Fruit fly (Drosophila melanogaster) whole organism, embryonic: ENCODE measurements around the gene Bicra.

Experiments used
- Abd-B ChIP-seq: fragments of 200-800 bp; sonication (Bioruptor generic); optimal IDR thresholded peaks from 2 replicates; lab custom pipeline; 2018; ENCODE audit warnings: missing biosample characterization, mild to moderate bottlenecking, missing genetic modification characterization, moderate library complexity
- CG10267 ChIP-seq: fragments of 200-800 bp; sonication (Bioruptor generic); optimal IDR thresholded peaks from 2 replicates; lab custom pipeline; 2018; ENCODE audit warnings: missing biosample characterization, mild to moderate bottlenecking, missing genetic modification characterization, moderate library complexity
- CG10543 ChIP-seq: fragments of 200-800 bp; sonication (Bioruptor generic); optimal IDR thresholded peaks from 3 replicates; lab custom pipeline; 2017; ENCODE audit warnings: missing biosample characterization, mild to moderate bottlenecking, missing genetic modification characterization, moderate library complexity
- CG10979 ChIP-seq: fragments of 200-800 bp; sonication (Bioruptor generic); optimal IDR thresholded peaks from 2 replicates; lab custom pipeline; 2018; ENCODE audit warnings: missing biosample characterization, mild to moderate bottlenecking, missing genetic modification characterization, moderate library complexity
- CG12236 ChIP-seq: fragments of 200-800 bp; sonication (Bioruptor generic); optimal IDR thresholded peaks from 2 replicates; lab custom pipeline; 2016; ENCODE audit warnings: missing biosample characterization, missing genetic modification characterization
- CG14441 ChIP-seq: fragments of 200-800 bp; sonication (Bioruptor generic); IDR thresholded peaks from 2 replicates; pipeline ENCODE4 v1.3.6; 2022; ENCODE audit warnings: missing biosample characterization, missing genetic modification characterization
- CG14710 ChIP-seq: fragments of 200-800 bp; sonication (Bioruptor generic); optimal IDR thresholded peaks from 3 replicates; lab custom pipeline; 2019; ENCODE audit warnings: missing biosample characterization, mild to moderate bottlenecking, missing genetic modification characterization, moderate library complexity
- CG16813 ChIP-seq: fragments of 200-800 bp; sonication (Bioruptor generic); IDR thresholded peaks from 3 replicates; pipeline ENCODE4 v1.3.6; 2022; ENCODE audit warnings: missing biosample characterization, missing genetic modification characterization; ENCODE audit not compliant: partially characterized antibody
- CG1832 ChIP-seq: fragments of 200-800 bp; sonication (Bioruptor generic); optimal IDR thresholded peaks from 2 replicates; lab custom pipeline; 2017; ENCODE audit warnings: missing biosample characterization, mild to moderate bottlenecking, missing genetic modification characterization, inconsistent platforms
- CG18764 ChIP-seq: fragments of 200-800 bp; sonication (Bioruptor generic); optimal IDR thresholded peaks from 3 replicates; lab custom pipeline; 2016; ENCODE audit warnings: missing biosample characterization, missing genetic modification characterization
- CG2199 ChIP-seq: fragments of 200-800 bp; sonication (Bioruptor generic); IDR thresholded peaks from 3 replicates; pipeline ENCODE4 v1.3.6; 2022; ENCODE audit warnings: missing biosample characterization, missing genetic modification characterization
- CG3163 ChIP-seq: fragments of 200-800 bp; sonication (Bioruptor generic); optimal IDR thresholded peaks from 3 replicates; lab custom pipeline; 2016; ENCODE audit warnings: missing biosample characterization, missing genetic modification characterization
- CG34376 ChIP-seq: fragments of 200-800 bp; sonication (Bioruptor generic); optimal IDR thresholded peaks from 2 replicates; lab custom pipeline; 2018; ENCODE audit warnings: missing biosample characterization, mild to moderate bottlenecking, missing genetic modification characterization
- CG42726 ChIP-seq: fragments of 200-800 bp; sonication (Bioruptor generic); IDR thresholded peaks from 2 replicates; pipeline ENCODE4 v1.3.6; 2022; ENCODE audit warnings: missing biosample characterization, missing genetic modification characterization; ENCODE audit not compliant: partially characterized antibody
- CG7987 ChIP-seq: fragments of 200-800 bp; sonication (Bioruptor generic); optimal IDR thresholded peaks from 2 replicates; lab custom pipeline; 2018; ENCODE audit warnings: missing biosample characterization, mild to moderate bottlenecking, missing genetic modification characterization, moderate library complexity
- CG8290 ChIP-seq, 3 experiments: fragments of 200-800 bp; sonication (Bioruptor generic); optimal IDR thresholded peaks; 2 replicates each; lab custom pipeline; 2016 to 2019; ENCODE audit warnings: missing biosample characterization in 3 of 3, missing genetic modification characterization in 3 of 3, mild to moderate bottlenecking in 2 of 3, moderate library complexity in 1 of 3
- CG9797 ChIP-seq: fragments of 200-800 bp; sonication (Bioruptor generic); optimal IDR thresholded peaks from 3 replicates; lab custom pipeline; 2018; ENCODE audit warnings: missing biosample characterization, mild to moderate bottlenecking, missing genetic modification characterization
- Chrac-16 ChIP-seq: fragments of 200-800 bp; sonication (Bioruptor generic); optimal IDR thresholded peaks from 3 replicates; lab custom pipeline; 2016; ENCODE audit warnings: missing biosample characterization, missing genetic modification characterization
- CrebB ChIP-seq: fragments of 200-800 bp; sonication (Bioruptor generic); optimal IDR thresholded peaks from 3 replicates; lab custom pipeline; 2018; ENCODE audit warnings: missing biosample characterization, mild to moderate bottlenecking, missing genetic modification characterization
- Dfd ChIP-seq, 2 experiments: fragments of >200 bp; optimal IDR thresholded peaks; 2 replicates each; lab custom pipeline; 2017; ENCODE audit warnings: missing biosample characterization in 2 of 2, missing genetic modification characterization in 2 of 2
- Dp ChIP-seq: fragments of 200-800 bp; sonication (Bioruptor generic); optimal IDR thresholded peaks from 2 replicates; lab custom pipeline; 2018; ENCODE audit warnings: missing biosample characterization, mild to moderate bottlenecking, missing genetic modification characterization, moderate library complexity
- E2f1 ChIP-seq: fragments of 200-800 bp; sonication (Bioruptor generic); IDR thresholded peaks from 2 replicates; pipeline ENCODE4 v1.3.6; 2022; ENCODE audit warnings: missing biosample characterization, missing genetic modification characterization
- Elba2 ChIP-seq: fragments of 200-800 bp; sonication (Bioruptor generic); optimal IDR thresholded peaks from 3 replicates; lab custom pipeline; 2016; ENCODE audit warnings: missing biosample characterization, missing genetic modification characterization
- Ets65A ChIP-seq: fragments of 200-800 bp; sonication (Bioruptor generic); peaks from one replicate; lab custom pipeline; 2016; ENCODE audit warnings: missing biosample characterization, missing genetic modification characterization
- Ets97D ChIP-seq: fragments of 200-800 bp; sonication (Bioruptor generic); optimal IDR thresholded peaks from 3 replicates; lab custom pipeline; 2016; ENCODE audit warnings: missing biosample characterization, missing genetic modification characterization
- Hmx ChIP-seq: fragments of 200-800 bp; sonication (Bioruptor generic); optimal IDR thresholded peaks from 2 replicates; lab custom pipeline; 2016; ENCODE audit warnings: missing biosample characterization, missing genetic modification characterization
- Hr39 ChIP-seq: fragments of >200 bp; optimal IDR thresholded peaks from 2 replicates; lab custom pipeline; 2017
- Jarid2 ChIP-seq: fragments of 200-800 bp; sonication (Bioruptor generic); optimal IDR thresholded peaks from 3 replicates; lab custom pipeline; 2017; ENCODE audit warnings: mild to moderate bottlenecking, missing biosample characterization, missing genetic modification reagents, missing genetic modification characterization
- Max ChIP-seq: fragments of 200-800 bp; sonication (Bioruptor generic); optimal IDR thresholded peaks from 2 replicates; lab custom pipeline; 2016; ENCODE audit warnings: missing biosample characterization, mild to moderate bottlenecking, missing genetic modification characterization
- Myb ChIP-seq: fragments of 200-800 bp; sonication (Bioruptor generic); optimal IDR thresholded peaks from 2 replicates; lab custom pipeline; 2016; ENCODE audit warnings: missing biosample characterization, missing genetic modification characterization
- NfI ChIP-seq: fragments of 200-800 bp; sonication (Bioruptor generic); optimal IDR thresholded peaks from 3 replicates; lab custom pipeline; 2018; ENCODE audit warnings: missing biosample characterization, mild to moderate bottlenecking, missing genetic modification characterization, moderate library complexity
- Side ChIP-seq: fragments of 200-800 bp; sonication (Bioruptor generic); optimal IDR thresholded peaks from 2 replicates; lab custom pipeline; 2016; ENCODE audit warnings: missing biosample characterization, missing genetic modification characterization
- Spps ChIP-seq: fragments of 200-800 bp; sonication (Bioruptor generic); optimal IDR thresholded peaks from 2 replicates; lab custom pipeline; 2018; ENCODE audit warnings: missing biosample characterization, mild to moderate bottlenecking, missing genetic modification characterization
- Sry-δ ChIP-seq: fragments of 200-800 bp; sonication (Bioruptor generic); optimal IDR thresholded peaks from 2 replicates; lab custom pipeline; 2016; ENCODE audit warnings: missing biosample characterization, missing genetic modification characterization
- Xbp1 ChIP-seq: fragments of 200-800 bp; sonication (Bioruptor generic); optimal IDR thresholded peaks from 3 replicates; lab custom pipeline; 2016; ENCODE audit warnings: missing biosample characterization, mild to moderate bottlenecking, missing genetic modification characterization
- az2 ChIP-seq: fragments of 200-800 bp; sonication (Bioruptor generic); optimal IDR thresholded peaks from 3 replicates; lab custom pipeline; 2016; ENCODE audit warnings: missing biosample characterization, missing genetic modification characterization
- dati ChIP-seq: fragments of 200-800 bp; sonication (Bioruptor generic); IDR thresholded peaks from 2 replicates; pipeline ENCODE4 v1.3.6; 2022; ENCODE audit warnings: missing biosample characterization, missing genetic modification characterization
- dysf ChIP-seq: fragments of 200-800 bp; sonication (Bioruptor generic); IDR thresholded peaks from 3 replicates; pipeline ENCODE4 v1.3.6; 2022; ENCODE audit warnings: missing biosample characterization, missing genetic modification characterization
- ewg ChIP-seq: fragments of 200-800 bp; sonication (Bioruptor generic); optimal IDR thresholded peaks from 3 replicates; lab custom pipeline; 2017; ENCODE audit warnings: mild to moderate bottlenecking, missing biosample characterization, missing genetic modification reagents, missing genetic modification characterization
- gfzf ChIP-seq: fragments of 200-800 bp; sonication (Bioruptor generic); optimal IDR thresholded peaks from 2 replicates; lab custom pipeline; 2016; ENCODE audit warnings: missing biosample characterization, mild to moderate bottlenecking, missing genetic modification characterization, moderate library complexity
- hb ChIP-seq: fragments of 200-800 bp; sonication (Bioruptor generic); IDR thresholded peaks from 3 replicates; pipeline ENCODE4 v1.3.6; 2022; ENCODE audit warnings: missing biosample characterization, missing genetic modification characterization; ENCODE audit not compliant: partially characterized antibody
- inv ChIP-seq: fragments of 200-800 bp; sonication (Bioruptor generic); IDR thresholded peaks from 2 replicates; pipeline ENCODE4 v1.3.6; 2022; ENCODE audit warnings: missing biosample characterization, missing genetic modification characterization; ENCODE audit not compliant: partially characterized antibody
- phol ChIP-seq: fragments of 200-800 bp; sonication (Bioruptor generic); optimal IDR thresholded peaks from 3 replicates; lab custom pipeline; 2018; ENCODE audit warnings: missing biosample characterization, mild to moderate bottlenecking, missing genetic modification characterization, moderate library complexity
- prd ChIP-seq, 3 experiments: fragments of >200 bp in 2 of 3; fragments of 200-800 bp in 1 of 3; sonication (Bioruptor generic) in 1 of 3; optimal IDR thresholded peaks in 2 of 3; IDR thresholded peaks in 1 of 3; 2 replicates in 2 of 3; 3 replicates in 1 of 3; pipeline versions ENCODE4 v1.3.6 to Lab custom; 2017 to 2022; ENCODE audit warnings: missing biosample characterization in 1 of 3, missing genetic modification characterization in 1 of 3
- pum ChIP-seq: fragments of 200-800 bp; sonication (Bioruptor generic); optimal IDR thresholded peaks from 2 replicates; lab custom pipeline; 2016; ENCODE audit warnings: missing biosample characterization, missing genetic modification characterization
- pzg ChIP-seq: fragments of 200-800 bp; sonication (Bioruptor generic); optimal IDR thresholded peaks from 3 replicates; lab custom pipeline; 2018; ENCODE audit warnings: missing biosample characterization, mild to moderate bottlenecking, missing genetic modification characterization, moderate library complexity
- repo ChIP-seq: fragments of 200-800 bp; sonication (Bioruptor generic); optimal IDR thresholded peaks from 2 replicates; lab custom pipeline; 2016; ENCODE audit warnings: missing biosample characterization, missing genetic modification characterization
- ssp ChIP-seq: fragments of 200-800 bp; sonication (Bioruptor generic); IDR thresholded peaks from 2 replicates; pipeline ENCODE4 v1.3.6; 2022; ENCODE audit warnings: missing biosample characterization, missing genetic modification characterization
- vnd ChIP-seq: fragments of 200-800 bp; sonication (Bioruptor generic); IDR thresholded peaks from 3 replicates; pipeline ENCODE4 v1.3.6; 2022; ENCODE audit warnings: missing biosample characterization, missing genetic modification characterization; ENCODE audit not compliant: partially characterized antibody

The Bicra gene

dm6 chr3R:29153197-29153644 is 90.4 kb downstream of the Bicra start, which contains the start of the genes Slbp and Rpn2 (continued):
- TF ChIP-seq NfI (GFP tag; lab: Kevin White, UChicago) = peak; percentile 55
- TF ChIP-seq az2 (GFP tag; lab: Kevin White, UChicago) = peak; percentile 5
- no peak for TF ChIP-seq Hr39
- TF ChIP-seq Side = peak; percentile 60
- peak; percentile 87 for TF ChIP-seq CG42726
- peak; percentile 20 for TF ChIP-seq Spps
- peak; percentile 89 for TF ChIP-seq Ets65A
- peak; percentile 82; the same call in 2 of the 3 replicates for TF ChIP-seq hb (GFP tag; lab: Robert Waterston, UW)
- no peak for TF ChIP-seq CG2199 (GFP tag; lab: Robert Waterston, UW)
- TF ChIP-seq Dp (GFP tag; lab: Kevin White, UChicago) = peak; percentile 74
- TF ChIP-seq Jarid2 (GFP tag; lab: Kevin White, UChicago) = no peak
- TF ChIP-seq pum (GFP tag; lab: Kevin White, UChicago) = peak; percentile 27
- peak; percentile 90 for TF ChIP-seq CG16813 (GFP tag; lab: Robert Waterston, UW)
- TF ChIP-seq CG9797 (GFP tag; lab: Kevin White, UChicago) = peak; percentile 97
- peak; percentile 87 for TF ChIP-seq Sry-δ
- TF ChIP-seq pzg = peak; percentile 98
- peak; percentile 87 for TF ChIP-seq inv (GFP tag; lab: Robert Waterston, UW)
- no peak for TF ChIP-seq Hmx
- TF ChIP-seq CG18764 = peak; percentile 9
- peak; percentile 59 for TF ChIP-seq CG3163 (GFP tag; lab: Kevin White, UChicago)
- TF ChIP-seq CrebB = no peak
- TF ChIP-seq Max (GFP tag; lab: Kevin White, UChicago) = peak; percentile 43
- TF ChIP-seq CG34376 (GFP tag; lab: Kevin White, UChicago) = peak; percentile 61
- peak; percentile 40 for TF ChIP-seq Xbp1
- peak; percentile 21 for TF ChIP-seq CG10543
- TF ChIP-seq Myb (GFP tag; lab: Kevin White, UChicago) = peak; percentile 82
- no peak for TF ChIP-seq Dfd (GFP tag; optimal IDR thresholded peaks at IDR 0.05; lab: Kevin White, UChicago)
- TF ChIP-seq CG1832 (GFP tag; lab: Kevin White, UChicago) = no peak
- TF ChIP-seq CG12236 (GFP tag; lab: Kevin White, UChicago) = peak; percentile 10
- TF ChIP-seq phol (tag; lab: Kevin White, UChicago) = peak; percentile 71
- peak; percentile 6 for TF ChIP-seq repo (GFP tag; lab: Kevin White, UChicago)
- TF ChIP-seq CG8290 (GFP tag; optimal IDR thresholded peaks at IDR 0.05; lab: Kevin White, UChicago) = peak; percentile 54
- TF ChIP-seq CG8290 (tag; optimal IDR thresholded peaks at IDR 0.05; lab: Kevin White, UChicago) = peak in 1 of 2 experiments; percentile 64
- peak; percentile 87 for TF ChIP-seq vnd (GFP tag; lab: Robert Waterston, UW)
- TF ChIP-seq CG10979 = peak; percentile 13
- no peak for TF ChIP-seq CG14441 (GFP tag; lab: Robert Waterston, UW)
- peak; percentile 99 for TF ChIP-seq CG10267
- TF ChIP-seq dysf = 0 out of 3 replicates have a peak, but pooled peaks have one; percentile 13
- TF ChIP-seq ssp (GFP tag; lab: Robert Waterston, UW) = peak; percentile 34; the same call in 1 of the 2 replicates
- peak; percentile 83 for TF ChIP-seq CG14710 (tag; lab: Kevin White, UChicago)
- peak; percentile 56; the same call in 1 of the 2 replicates for TF ChIP-seq E2f1 (GFP tag; lab: Robert Waterston, UW)
- no peak for TF ChIP-seq CG7987 (GFP tag; lab: Kevin White, UChicago)
- peak; percentile 74 for TF ChIP-seq ewg
- no peak for TF ChIP-seq dati (GFP tag; lab: Robert Waterston, UW)
- no peak for TF ChIP-seq Abd-B (GFP tag; lab: Kevin White, UChicago)
- TF ChIP-seq Elba2 = peak; percentile 40
- no peak for TF ChIP-seq prd (optimal IDR thresholded peaks at IDR 0.05; lab: Kevin White, UChicago)
- 0 out of 3 replicates have a peak, but pooled peaks have one; percentile 15 for TF ChIP-seq prd (GFP tag; IDR thresholded peaks at IDR 0.05; lab: Robert Waterston, UW)
- peak; percentile 97 for TF ChIP-seq gfzf (GFP tag; lab: Kevin White, UChicago)
- peak; percentile 87 for TF ChIP-seq Ets97D (GFP tag; lab: Kevin White, UChicago)
- peak; percentile 10 for TF ChIP-seq Chrac-16 (GFP tag; lab: Kevin White, UChicago)
